Fruit fly (Drosophila melanogaster): Measurements from ENCODE around the gene Alg13.
A peak's percentile ranks its signal among the peaks of the same experiment; 100 is the strongest.

The Alg13 gene

DNA sequence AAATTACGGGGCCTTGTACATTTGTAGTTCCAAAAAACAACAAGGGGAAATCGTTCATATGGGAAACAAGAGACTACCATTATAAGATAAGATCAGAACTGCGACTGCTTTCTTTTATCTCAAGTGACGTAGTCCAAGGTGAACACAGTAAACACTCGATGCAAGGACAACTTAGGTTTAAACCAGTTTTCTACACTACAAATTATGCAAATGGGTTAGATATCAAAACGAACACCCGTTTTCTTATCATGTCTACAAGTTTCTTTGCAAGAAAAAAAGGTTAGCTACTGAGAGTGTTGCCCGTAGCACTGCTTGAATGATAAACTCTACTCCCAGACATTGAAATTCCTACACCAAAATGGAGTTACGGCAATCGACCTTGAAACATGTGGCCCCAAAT lies 14.2 kb downstream of the Alg13 start (continued):
- TF ChIP-seq Xrp1 (GFP tag; IDR thresholded peaks at IDR 0.05): peak; percentile 85
- no peak for TF ChIP-seq Deaf1 (tag; optimal IDR thresholded peaks at IDR 0.05)
- TF ChIP-seq NK7.1 (GFP tag; optimal IDR thresholded peaks at IDR 0.05): peak; percentile 5
- TF ChIP-seq Trl (optimal IDR thresholded peaks at IDR 0.05): no peak
- TF ChIP-seq Trl (GFP tag; optimal IDR thresholded peaks at IDR 0.05): peak; percentile 45
- no peak for TF ChIP-seq prd (optimal IDR thresholded peaks at IDR 0.05)
- peak; percentile 90 for TF ChIP-seq prd (GFP tag; IDR thresholded peaks at IDR 0.05)
- no peak for TF ChIP-seq CG6683 (GFP tag; optimal IDR thresholded peaks at IDR 0.05)
- TF ChIP-seq CG14667 (GFP tag; IDR thresholded peaks at IDR 0.05): peak; percentile 72
- no peak for TF ChIP-seq vnd (GFP tag; IDR thresholded peaks at IDR 0.05; ENCODE audit: partially characterized antibody)
- TF ChIP-seq CG12942 (GFP tag; optimal IDR thresholded peaks at IDR 0.05): peak; percentile 26
- TF ChIP-seq pros (GFP tag; optimal IDR thresholded peaks at IDR 0.05): no peak
- peak; percentile 76 for TF ChIP-seq dysf (GFP tag; IDR thresholded peaks at IDR 0.05)
- TF ChIP-seq CG7987 (GFP tag; optimal IDR thresholded peaks at IDR 0.05): no peak
- TF ChIP-seq CG9437 (GFP tag; optimal IDR thresholded peaks at IDR 0.05): no peak
- TF ChIP-seq ftz-f1 (GFP tag; optimal IDR thresholded peaks at IDR 0.05): peak; percentile 75

DNA sequence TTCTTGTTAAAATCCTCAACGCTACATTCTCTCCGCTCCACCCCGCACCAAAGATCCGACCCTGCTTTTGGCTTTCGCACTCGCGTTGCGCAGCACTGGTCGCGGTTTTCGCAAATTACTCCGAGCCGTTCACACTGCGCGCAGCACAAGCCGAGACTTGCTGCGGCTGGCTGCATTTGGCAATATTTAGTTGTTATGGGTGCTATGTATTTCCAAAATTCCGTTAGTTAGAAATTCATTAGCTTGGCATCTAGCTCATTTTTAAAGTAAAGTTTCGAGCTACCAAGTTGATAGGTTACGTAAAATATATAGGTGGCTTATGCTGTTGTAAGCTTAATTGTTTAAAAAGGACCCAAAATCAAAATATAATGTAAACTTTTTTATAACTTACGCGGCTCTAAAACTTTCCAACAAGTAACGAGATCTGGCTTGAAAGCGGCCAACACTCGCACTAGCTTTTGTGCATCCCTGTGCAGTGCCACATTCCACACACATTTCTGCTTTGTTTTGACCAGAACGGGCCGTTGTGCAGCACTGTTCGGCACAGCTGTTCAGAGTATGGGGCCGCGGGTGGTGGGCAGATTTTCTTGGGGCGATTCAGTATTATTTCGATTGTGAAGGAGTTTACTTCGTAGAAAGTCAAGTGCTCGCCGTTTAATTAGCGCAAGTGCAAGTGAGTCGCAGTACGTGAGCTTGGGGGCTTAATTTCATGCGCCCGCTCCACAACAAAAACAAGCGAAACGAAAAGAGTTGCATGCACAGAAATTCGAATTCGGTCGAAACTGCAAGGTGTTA lies 15.4 kb downstream of the Alg13 start, which contains the start of the genes yem and Ctl2:
yem (minus strand) TSS at position 63 of the 795 bp plus-strand sequence.
Ctl2 (plus strand) TSS at position 554 of the 795 bp plus-strand sequence.
- TF ChIP-seq vnd (GFP tag; IDR thresholded peaks at IDR 0.05; ENCODE audit: partially characterized antibody): no peak
- TF ChIP-seq unpg (GFP tag; optimal IDR thresholded peaks at IDR 0.05): no peak
- TF ChIP-seq Oli (tag; optimal IDR thresholded peaks at IDR 0.05): peak; percentile 51
- TF ChIP-seq Doc3 (GFP tag; IDR thresholded peaks at IDR 0.05; ENCODE audit: partially characterized antibody): 0 out of 3 replicates have a peak, but pooled peaks have one; percentile 27
- no peak for TF ChIP-seq CG5180 (GFP tag; optimal IDR thresholded peaks at IDR 0.05)
- no peak; the same call in 1 of the 2 replicates for TF ChIP-seq gt (GFP tag; IDR thresholded peaks at IDR 0.05)
- peak; percentile 54 for TF ChIP-seq CG15011 (GFP tag; optimal IDR thresholded peaks at IDR 0.05)
- peak; percentile 39 for TF ChIP-seq Fer3 (tag; optimal IDR thresholded peaks at IDR 0.05)
- TF ChIP-seq CG13296 (GFP tag; optimal IDR thresholded peaks at IDR 0.05): peak; percentile 17
- TF ChIP-seq tgo (GFP tag; IDR thresholded peaks at IDR 0.05): peak; percentile 58; the same call in 1 of the 3 replicates
- peak; percentile 57 for TF ChIP-seq cato (GFP tag; optimal IDR thresholded peaks at IDR 0.05; ENCODE audit: borderline replicate concordance)
- peak; percentile 80 for TF ChIP-seq Camta (GFP tag; optimal IDR thresholded peaks at IDR 0.05)
- peak; percentile 97 for TF ChIP-seq Sin3A (optimal IDR thresholded peaks at IDR 0.05)
- TF ChIP-seq CG31441 (GFP tag; IDR thresholded peaks at IDR 0.05): peak; percentile 73; the same call in 1 of the 2 replicates
- peak; percentile 56 for TF ChIP-seq PHDP (tag; optimal IDR thresholded peaks at IDR 0.05)
- peak; percentile 18; the same call in 1 of the 2 replicates for TF ChIP-seq CG6689 (GFP tag; IDR thresholded peaks at IDR 0.05)
- TF ChIP-seq CG6254 (GFP tag; optimal IDR thresholded peaks at IDR 0.05): no peak
- TF ChIP-seq eve (GFP tag; optimal IDR thresholded peaks at IDR 0.05): peak in 1 of 2 experiments; percentile 26
- no peak; the same call in 2 of the 3 replicates for TF ChIP-seq CG2889 (GFP tag; IDR thresholded peaks at IDR 0.05)
- peak; percentile 56 for TF ChIP-seq disco-r (GFP tag; optimal IDR thresholded peaks at IDR 0.05)
- TF ChIP-seq CG11247 (GFP tag; IDR thresholded peaks at IDR 0.05): peak; percentile 50
- peak; percentile 80 for TF ChIP-seq jumu (GFP tag; optimal IDR thresholded peaks at IDR 0.05)
- TF ChIP-seq MBD-R2 (GFP tag; IDR thresholded peaks at IDR 0.05): peak; percentile 82
- TF ChIP-seq ranshi (GFP tag; IDR thresholded peaks at IDR 0.05): peak; percentile 59; the same call in 1 of the 2 replicates
- TF ChIP-seq kah (GFP tag; optimal IDR thresholded peaks at IDR 0.05): peak; percentile 22
- TF ChIP-seq Dp (GFP tag; optimal IDR thresholded peaks at IDR 0.05): peak; percentile 11
- TF ChIP-seq CG6654 (GFP tag; optimal IDR thresholded peaks at IDR 0.05): peak; percentile 36
- TF ChIP-seq HLH54F (GFP tag; optimal IDR thresholded peaks at IDR 0.05): peak; percentile 93
- TF ChIP-seq slp2 (GFP tag; optimal IDR thresholded peaks at IDR 0.05): peak; percentile 86
- TF ChIP-seq az2 (GFP tag; optimal IDR thresholded peaks at IDR 0.05): peak; percentile 77
- no peak for TF ChIP-seq Dfd (GFP tag; optimal IDR thresholded peaks at IDR 0.05)
- TF ChIP-seq BtbVII (GFP tag; optimal IDR thresholded peaks at IDR 0.05): peak; percentile 34
- TF ChIP-seq wor (GFP tag; IDR thresholded peaks at IDR 0.05): peak; percentile 47; the same call in 1 of the 2 replicates
- peak; percentile 42 for TF ChIP-seq Six4 (GFP tag; optimal IDR thresholded peaks at IDR 0.05)
